Fruit fly (Drosophila melanogaster) whole organism, embryonic: ENCODE results near the gene Pcyt1.

Experiments
- Abd-B ChIP-seq: fragments of 200-800 bp; sonication (Bioruptor generic); optimal IDR thresholded peaks from 2 replicates; lab custom pipeline; 2018; ENCODE audit warnings: missing biosample characterization, mild to moderate bottlenecking, missing genetic modification characterization, moderate library complexity
- BEAF-32 ChIP-seq: fragments of 200-800 bp; sonication (Bioruptor generic); optimal IDR thresholded peaks from 3 replicates; lab custom pipeline; 2017; ENCODE audit warnings: missing biosample characterization, missing genetic modification characterization, mild to moderate bottlenecking, moderate library complexity, missing genetic modification reagents
- CG10267 ChIP-seq: fragments of 200-800 bp; sonication (Bioruptor generic); optimal IDR thresholded peaks from 2 replicates; lab custom pipeline; 2018; ENCODE audit warnings: missing biosample characterization, mild to moderate bottlenecking, missing genetic modification characterization, moderate library complexity
- CG10274 ChIP-seq: fragments of 200-800 bp; sonication (Bioruptor generic); optimal IDR thresholded peaks from 3 replicates; lab custom pipeline; 2017; ENCODE audit warnings: missing biosample characterization, mild to moderate bottlenecking, missing genetic modification characterization
- CG11085 ChIP-seq: fragments of 200-800 bp; sonication (Bioruptor generic); IDR thresholded peaks from 2 replicates; pipeline ENCODE4 v1.3.6; 2022; ENCODE audit warnings: missing biosample characterization, missing genetic modification characterization
- CG1603 ChIP-seq: fragments of 200-800 bp; sonication (Bioruptor generic); optimal IDR thresholded peaks from 2 replicates; lab custom pipeline; 2019; ENCODE audit warnings: missing biosample characterization, mild to moderate bottlenecking, missing genetic modification characterization, moderate library complexity
- CG17359 ChIP-seq: fragments of 200-800 bp; sonication (Bioruptor generic); optimal IDR thresholded peaks from 3 replicates; lab custom pipeline; 2018; ENCODE audit warnings: missing biosample characterization, mild to moderate bottlenecking, missing genetic modification characterization, moderate library complexity
- CG2129 ChIP-seq: fragments of 200-800 bp; sonication (Bioruptor generic); IDR thresholded peaks from 2 replicates; pipeline ENCODE4 v1.3.6; 2022; ENCODE audit warnings: missing biosample characterization, missing genetic modification characterization; ENCODE audit not compliant: partially characterized antibody
- CG30403 ChIP-seq: fragments of 200-800 bp; sonication (Bioruptor generic); optimal IDR thresholded peaks from 3 replicates; lab custom pipeline; 2016; ENCODE audit warnings: missing biosample characterization, missing genetic modification characterization
- CG3065 ChIP-seq: fragments of 200-800 bp; sonication (Bioruptor generic); optimal IDR thresholded peaks from 2 replicates; lab custom pipeline; 2016; ENCODE audit warnings: missing biosample characterization, missing genetic modification characterization
- CG32767 ChIP-seq: fragments of 200-800 bp; sonication (Bioruptor generic); IDR thresholded peaks from 2 replicates; pipeline ENCODE4 v1.3.6; 2022; ENCODE audit warnings: missing biosample characterization, missing genetic modification characterization
- CG6765 ChIP-seq: fragments of 200-800 bp; sonication (Bioruptor generic); optimal IDR thresholded peaks from 3 replicates; lab custom pipeline; 2017; ENCODE audit warnings: missing biosample characterization, mild to moderate bottlenecking, missing genetic modification characterization
- CG7987 ChIP-seq: fragments of 200-800 bp; sonication (Bioruptor generic); optimal IDR thresholded peaks from 2 replicates; lab custom pipeline; 2018; ENCODE audit warnings: missing biosample characterization, mild to moderate bottlenecking, missing genetic modification characterization, moderate library complexity
- CG8290 ChIP-seq, 3 experiments: fragments of 200-800 bp; sonication (Bioruptor generic); optimal IDR thresholded peaks; 2 replicates each; lab custom pipeline; 2016 to 2019; ENCODE audit warnings: missing biosample characterization in 3 of 3, missing genetic modification characterization in 3 of 3, mild to moderate bottlenecking in 2 of 3, moderate library complexity in 1 of 3
- MTF-1 ChIP-seq: fragments of 200-800 bp; sonication (Bioruptor generic); optimal IDR thresholded peaks from 2 replicates; lab custom pipeline; 2018; ENCODE audit warnings: missing biosample characterization, mild to moderate bottlenecking, missing genetic modification characterization, borderline replicate concordance
- Med ChIP-seq: fragments of 200-800 bp; sonication (Bioruptor generic); peaks from one replicate; lab custom pipeline; 2016; ENCODE audit warnings: missing biosample characterization, missing genetic modification characterization, mild to moderate bottlenecking, inconsistent platforms, moderate library complexity
- Optix ChIP-seq: fragments of 200-800 bp; sonication (Bioruptor generic); IDR thresholded peaks from 3 replicates; pipeline ENCODE4 v1.3.6; 2022; ENCODE audit warnings: missing biosample characterization, missing genetic modification characterization
- Sry-β ChIP-seq: fragments of 200-800 bp; sonication (Bioruptor generic); optimal IDR thresholded peaks from 2 replicates; lab custom pipeline; 2018; ENCODE audit warnings: missing biosample characterization, mild to moderate bottlenecking, missing genetic modification characterization, moderate library complexity
- Trl ChIP-seq, 3 experiments: fragments of >200 bp in 2 of 3; fragments of 200-800 bp in 1 of 3; sonication (Bioruptor generic) in 1 of 3; optimal IDR thresholded peaks; 2 replicates in 1 of 3; 3 replicates in 2 of 3; lab custom pipeline; 2016 to 2017; ENCODE audit warnings: missing biosample characterization in 1 of 3, missing genetic modification characterization in 1 of 3
- Usf ChIP-seq: fragments of 200-800 bp; sonication (Bioruptor generic); optimal IDR thresholded peaks from 2 replicates; lab custom pipeline; 2017; ENCODE audit warnings: missing genotype, missing biosample characterization, missing genetic modification characterization
- ab ChIP-seq: fragments of 200-800 bp; sonication (Bioruptor generic); optimal IDR thresholded peaks from 2 replicates; lab custom pipeline; 2016; ENCODE audit warnings: missing biosample characterization, missing genetic modification characterization
- ara ChIP-seq: fragments of 200-800 bp; sonication (Bioruptor generic); IDR thresholded peaks from 2 replicates; pipeline ENCODE4 v1.3.6; 2022; ENCODE audit warnings: missing biosample characterization, missing genetic modification characterization
- caup ChIP-seq: fragments of 200-800 bp; sonication (Bioruptor generic); optimal IDR thresholded peaks from 3 replicates; lab custom pipeline; 2017; ENCODE audit warnings: missing biosample characterization, mild to moderate bottlenecking, missing genetic modification characterization, moderate library complexity; ENCODE audit not compliant: severe bottlenecking
- cg ChIP-seq: fragments of 200-800 bp; sonication (Bioruptor generic); optimal IDR thresholded peaks from 3 replicates; lab custom pipeline; 2019; ENCODE audit warnings: missing biosample characterization, mild to moderate bottlenecking, missing genetic modification characterization, moderate library complexity
- chinmo ChIP-seq: fragments of 200-800 bp; sonication (Bioruptor generic); IDR thresholded peaks from 4 replicates; pipeline ENCODE4 v1.3.6; 2022; ENCODE audit warnings: missing biosample characterization, missing genetic modification characterization; ENCODE audit not compliant: partially characterized antibody
- crol ChIP-seq: fragments of 200-800 bp; sonication (Bioruptor generic); IDR thresholded peaks from 2 replicates; pipeline ENCODE4 v1.3.6; 2022; ENCODE audit warnings: missing biosample characterization, missing genetic modification characterization
- esg ChIP-seq: fragments of 200-800 bp; sonication (Bioruptor generic); conservative IDR thresholded peaks from 2 replicates; pipeline ENCODE4 v1.3.6; 2022; ENCODE audit warnings: missing biosample characterization, missing genetic modification characterization
- ewg ChIP-seq: fragments of 200-800 bp; sonication (Bioruptor generic); optimal IDR thresholded peaks from 3 replicates; lab custom pipeline; 2017; ENCODE audit warnings: mild to moderate bottlenecking, missing biosample characterization, missing genetic modification reagents, missing genetic modification characterization
- lbe ChIP-seq: fragments of 200-800 bp; sonication (Bioruptor generic); optimal IDR thresholded peaks from 2 replicates; lab custom pipeline; 2016; ENCODE audit warnings: missing biosample characterization, mild to moderate bottlenecking, missing genetic modification characterization
- lilli ChIP-seq: fragments of 200-800 bp; sonication (Bioruptor generic); optimal IDR thresholded peaks from 3 replicates; lab custom pipeline; 2016; ENCODE audit warnings: missing biosample characterization, missing genetic modification characterization
- nerfin-1 ChIP-seq: fragments of 200-800 bp; sonication (Bioruptor generic); optimal IDR thresholded peaks from 3 replicates; lab custom pipeline; 2019; ENCODE audit warnings: missing biosample characterization, mild to moderate bottlenecking, missing genetic modification characterization, moderate library complexity
- nerfin-2 ChIP-seq: fragments of 200-800 bp; sonication (Bioruptor generic); IDR thresholded peaks from 2 replicates; pipeline ENCODE4 v1.3.6; 2022; ENCODE audit warnings: missing biosample characterization, missing genetic modification characterization; ENCODE audit not compliant: partially characterized antibody
- nom ChIP-seq: fragments of 200-800 bp; sonication (Bioruptor generic); optimal IDR thresholded peaks from 2 replicates; lab custom pipeline; 2017; ENCODE audit warnings: missing biosample characterization, missing genetic modification characterization, mild to moderate bottlenecking, moderate library complexity, missing genetic modification reagents
- onecut ChIP-seq: fragments of 200-800 bp; sonication (Bioruptor generic); IDR thresholded peaks from 2 replicates; pipeline ENCODE4 v1.3.6; 2022; ENCODE audit warnings: missing biosample characterization, missing genetic modification characterization
- sob ChIP-seq: fragments of 200-800 bp; sonication (Bioruptor generic); IDR thresholded peaks from 2 replicates; pipeline ENCODE4 v1.3.6; 2022; ENCODE audit warnings: missing biosample characterization, missing genetic modification characterization
- sqz ChIP-seq: fragments of 200-800 bp; sonication (Bioruptor generic); optimal IDR thresholded peaks from 3 replicates; lab custom pipeline; 2018; ENCODE audit warnings: missing biosample characterization, mild to moderate bottlenecking, missing genetic modification characterization
- toy ChIP-seq: fragments of 200-800 bp; sonication (Bioruptor generic); IDR thresholded peaks from 2 replicates; pipeline ENCODE4 v1.3.6; 2022; ENCODE audit warnings: missing biosample characterization, missing genetic modification characterization
- unpg ChIP-seq: fragments of 200-800 bp; sonication (Bioruptor generic); optimal IDR thresholded peaks from 3 replicates; lab custom pipeline; 2018; ENCODE audit warnings: missing biosample characterization, mild to moderate bottlenecking, missing genetic modification characterization, moderate library complexity
- vvl ChIP-seq: fragments of 200-800 bp; sonication (Bioruptor generic); IDR thresholded peaks from 2 replicates; pipeline ENCODE4 v1.3.6; 2022; ENCODE audit warnings: missing biosample characterization, missing genetic modification characterization

Gene Pcyt1

dm6 chr3L:1577338-1577737 is 31.4 kb downstream of the Pcyt1 start (continued):
- TF ChIP-seq unpg (GFP tag; lab: Kevin White, UChicago) (no peak), Abd-B (no peak), toy (no peak), nerfin-2 (GFP tag; lab: Robert Waterston, UW) (0 out of 2 replicates have a peak, but pooled peaks have one; percentile 24), sob (GFP tag; lab: Robert Waterston, UW) (0 out of 2 replicates have a peak, but pooled peaks have one; percentile 10), BEAF-32 (no peak), chinmo (GFP tag; lab: Robert Waterston, UW) (0 out of 4 replicates have a peak, but pooled peaks have one; percentile 36), CG10274 (GFP tag; lab: Kevin White, UChicago) (no peak), sqz (GFP tag; lab: Kevin White, UChicago) (peak; percentile 49), ara (GFP tag; lab: Robert Waterston, UW) (no peak), crol (GFP tag; lab: Robert Waterston, UW) (peak; percentile 71), ewg (GFP tag; lab: Kevin White, UChicago) (peak; percentile 85), lilli (no peak), CG2129 (GFP tag; lab: Robert Waterston, UW) (no peak), lbe (GFP tag; lab: Kevin White, UChicago) (no peak), Med (peak; percentile 43), Sry-β (GFP tag; lab: Kevin White, UChicago) (no peak), Trl (optimal IDR thresholded peaks at IDR 0.05; lab: Kevin White, UChicago) (peak; percentile 39 to 42), Trl (GFP tag; optimal IDR thresholded peaks at IDR 0.05; lab: Kevin White, UChicago) (no peak), CG32767 (GFP tag; lab: Robert Waterston, UW) (no peak), caup (GFP tag; lab: Kevin White, UChicago) (no peak), cg (GFP tag; lab: Kevin White, UChicago) (peak; percentile 66), MTF-1 (GFP tag; lab: Kevin White, UChicago) (no peak), esg (GFP tag; lab: Robert Waterston, UW) (no peak), CG17359 (tag; lab: Kevin White, UChicago) (no peak), CG1603 (tag; lab: Kevin White, UChicago) (no peak), CG3065 (no peak), onecut (GFP tag; lab: Robert Waterston, UW) (peak; percentile 98), CG8290 (GFP tag; optimal IDR thresholded peaks at IDR 0.05; lab: Kevin White, UChicago) (no peak), CG8290 (tag; optimal IDR thresholded peaks at IDR 0.05; lab: Kevin White, UChicago) (no peak), Usf (no peak), CG11085 (GFP tag; lab: Robert Waterston, UW) (no peak), CG10267 (tag; lab: Kevin White, UChicago) (no peak), CG6765 (GFP tag; lab: Kevin White, UChicago) (peak; percentile 5), CG7987 (GFP tag; lab: Kevin White, UChicago) (no peak), CG30403 (no peak), vvl (GFP tag; lab: Robert Waterston, UW) (peak; percentile 10; the same call in 1 of the 2 replicates), nom (no peak), ab (no peak), Optix (GFP tag; lab: Robert Waterston, UW) (no peak), nerfin-1 (peak; percentile 14)
